Worm (Caenorhabditis elegans): ENCODE results near the gene srsx-24.

DNA sequence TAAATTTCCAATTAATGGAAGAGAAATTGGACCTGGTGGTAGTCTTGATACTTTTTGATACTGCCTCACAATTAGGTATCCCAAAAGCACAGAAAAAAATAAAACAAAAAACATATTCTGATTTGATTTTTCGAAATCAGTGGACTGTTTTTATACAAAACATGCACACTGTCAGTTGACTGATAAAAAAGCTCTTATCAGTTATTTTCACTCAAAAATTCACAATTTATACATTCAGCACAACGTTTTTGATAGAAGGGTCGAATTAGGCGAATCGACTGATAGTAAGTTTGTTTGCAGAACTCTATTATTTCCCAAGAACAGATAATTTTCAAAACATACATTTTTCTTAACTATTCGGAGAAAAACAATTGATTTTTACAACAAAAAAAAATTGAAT lies 15.2 kb downstream of the srsx-24 start, which contains the start of gene cyp-35A2:
- TF ChIP-seq nhr-76 (tag; optimal IDR thresholded peaks at IDR 0.05) = no peak
- no peak for TF ChIP-seq zag-1 (tag; optimal IDR thresholded peaks at IDR 0.05)
- TF ChIP-seq hlh-11 (tag; optimal IDR thresholded peaks at IDR 0.05) = peak; percentile 53
- TF ChIP-seq arid-1 (GFP tag; conservative IDR thresholded peaks at IDR 0.05) = no peak
- TF ChIP-seq lin-38 (GFP tag; IDR thresholded peaks at IDR 0.05) = no peak
- no peak for TF ChIP-seq fkh-10 (GFP tag; optimal IDR thresholded peaks at IDR 0.05)

Measured in whole organism, L4 larva.